In genomic region chrV:7230847-7231246, ce11 we compare ENCODE assay signal across 4 worm cellular contexts.
TF ChIP-seq lines count a peak whose summit lies in the region.

TSS of gene gei-6 (minus strand) at chrV:7230848.
TSS of gene krr-1 (plus strand) at chrV:7231190.

TF ChIP-seq in whole organism, L2 larva, 48 proteins besides CTCF, POLR2A, EP300 and RAD21 (continued from another document):
- TF ChIP-seq mdl-1 (tag; optimal IDR thresholded peaks at IDR 0.05; lab: Kevin White, UChicago) (no peak), nhr-10 (tag; optimal IDR thresholded peaks at IDR 0.05; lab: Kevin White, UChicago) (no peak), blmp-1 (tag; optimal IDR thresholded peaks at IDR 0.05; lab: Kevin White, UChicago; ENCODE audit: insufficient read depth) (no peak), nhr-129 (tag; optimal IDR thresholded peaks at IDR 0.05; lab: Kevin White, UChicago) (peak; percentile 16), unc-62 (GFP tag; optimal IDR thresholded peaks at IDR 0.05; lab: Kevin White, UChicago) (no peak), ceh-16 (tag; optimal IDR thresholded peaks at IDR 0.05; lab: Kevin White, UChicago) (no peak), nhr-21 (tag; optimal IDR thresholded peaks at IDR 0.05; lab: Kevin White, UChicago) (no peak), nhr-237 (tag; optimal IDR thresholded peaks at IDR 0.05; lab: Kevin White, UChicago) (no peak), nhr-77 (tag; optimal IDR thresholded peaks at IDR 0.05; lab: Kevin White, UChicago) (no peak), snpc-4 (tag; optimal IDR thresholded peaks at IDR 0.05; lab: Kevin White, UChicago) (no peak), aly-2 (tag; optimal IDR thresholded peaks at IDR 0.05; lab: Kevin White, UChicago) (no peak), alr-1 (tag; optimal IDR thresholded peaks at IDR 0.05; lab: Kevin White, UChicago) (no peak), zag-1 (tag; optimal IDR thresholded peaks at IDR 0.05; lab: Kevin White, UChicago) (no peak), nhr-25 (tag; optimal IDR thresholded peaks at IDR 0.05; lab: Kevin White, UChicago) (no peak), lin-39 (tag; optimal IDR thresholded peaks at IDR 0.05; lab: Kevin White, UChicago) (no peak), C34F6.9 (tag; optimal IDR thresholded peaks at IDR 0.05; lab: Kevin White, UChicago) (peak; percentile 29), ama-1 (optimal IDR thresholded peaks at IDR 0.05; lab: Kevin White, UChicago) (no peak), elt-3 (tag; optimal IDR thresholded peaks at IDR 0.05; lab: Kevin White, UChicago) (no peak), nhr-12 (tag; optimal IDR thresholded peaks at IDR 0.05; lab: Kevin White, UChicago) (no peak), elt-1 (tag; optimal IDR thresholded peaks at IDR 0.05; lab: Kevin White, UChicago) (no peak), Y55F3AM.14 (GFP tag; optimal IDR thresholded peaks at IDR 0.05; lab: Kevin White, UChicago) (no peak), ztf-4 (tag; optimal IDR thresholded peaks at IDR 0.05; lab: Kevin White, UChicago) (no peak), mbf-1 (tag; optimal IDR thresholded peaks at IDR 0.05; lab: Kevin White, UChicago) (no peak), F13H6.1 (tag; optimal IDR thresholded peaks at IDR 0.05; lab: Kevin White, UChicago) (peak; percentile 46), ceh-82 (tag; optimal IDR thresholded peaks at IDR 0.05; lab: Kevin White, UChicago) (no peak)

TF ChIP-seq in whole organism, L4 larva, 104 proteins besides CTCF, POLR2A, EP300 and RAD21 (continued from another document and continues in another):
- TF ChIP-seq zfp-2 (tag; optimal IDR thresholded peaks at IDR 0.05; lab: Kevin White, UChicago) (no peak), ceh-32 (tag; optimal IDR thresholded peaks at IDR 0.05; lab: Kevin White, UChicago; ENCODE audit: poor library complexity) (no peak), nhr-111 (GFP tag; optimal IDR thresholded peaks at IDR 0.05; lab: Kevin White, UChicago) (no peak), hmg-1.1 (GFP tag; IDR thresholded peaks at IDR 0.05; lab: Robert Waterston, UW) (0 out of 2 replicates have a peak, but pooled peaks have one; percentile 20), aha-1 (tag; lab: Kevin White, UChicago) (peak; percentile 30), nhr-6 (tag; optimal IDR thresholded peaks at IDR 0.05; lab: Kevin White, UChicago) (no peak), mes-2 (tag; optimal IDR thresholded peaks at IDR 0.05; lab: Kevin White, UChicago; ENCODE audit: poor library complexity, severe bottlenecking) (peak; percentile 85), mdt-29 (GFP tag; IDR thresholded peaks at IDR 0.05; lab: Robert Waterston, UW) (no peak), dmd-6 (GFP tag; IDR thresholded peaks at IDR 0.05; lab: Robert Waterston, UW) (no peak), madf-9 (GFP tag; conservative IDR thresholded peaks at IDR 0.05; lab: Robert Waterston, UW) (no peak), egl-27 (tag; optimal IDR thresholded peaks at IDR 0.05; lab: Kevin White, UChicago) (no peak), mdl-1 (tag; optimal IDR thresholded peaks at IDR 0.05; lab: Kevin White, UChicago) (no peak), pha-4 (GFP tag; IDR thresholded peaks at IDR 0.05; lab: Robert Waterston, UW) (peak; percentile 58; the same call in 1 of the 2 replicates), pha-4 (tag; optimal IDR thresholded peaks at IDR 0.05; lab: Kevin White, UChicago) (no peak), Y105C5A.15 (GFP tag; IDR thresholded peaks at IDR 0.05; lab: Robert Waterston, UW) (no peak), daf-19 (GFP tag; conservative IDR thresholded peaks at IDR 0.05; lab: Robert Waterston, UW) (no peak), D1046.2 (GFP tag; IDR thresholded peaks at IDR 0.05; lab: Robert Waterston, UW) (no peak), nhr-11 (tag; optimal IDR thresholded peaks at IDR 0.05; lab: Kevin White, UChicago) (no peak), lsy-2 (tag; optimal IDR thresholded peaks at IDR 0.05; lab: Kevin White, UChicago) (peak in 1 of 2 experiments; percentile 57), nhr-28 (tag; optimal IDR thresholded peaks at IDR 0.05; lab: Kevin White, UChicago) (no peak), F10B5.3 (tag; optimal IDR thresholded peaks at IDR 0.05; lab: Kevin White, UChicago) (no peak), unc-39 (tag; optimal IDR thresholded peaks at IDR 0.05; lab: Kevin White, UChicago) (no peak), lim-7 (GFP tag; IDR thresholded peaks at IDR 0.05; lab: Robert Waterston, UW) (no peak), ceh-82 (tag; optimal IDR thresholded peaks at IDR 0.05; lab: Kevin White, UChicago) (no peak), nhr-42 (GFP tag; IDR thresholded peaks at IDR 0.05; lab: Robert Waterston, UW) (no peak), nhr-76 (tag; optimal IDR thresholded peaks at IDR 0.05; lab: Kevin White, UChicago) (no peak), arid-1 (GFP tag; conservative IDR thresholded peaks at IDR 0.05; lab: Robert Waterston, UW) (0 out of 2 replicates have a peak, but pooled peaks have one; percentile 45), F37D6.2 (tag; optimal IDR thresholded peaks at IDR 0.05; lab: Kevin White, UChicago) (no peak), T20F7.1 (GFP tag; optimal IDR thresholded peaks at IDR 0.05; lab: Kevin White, UChicago) (no peak), ctbp-1 (GFP tag; IDR thresholded peaks at IDR 0.05; lab: Robert Waterston, UW) (no peak), lin-15B (tag; optimal IDR thresholded peaks at IDR 0.05; lab: Kevin White, UChicago) (peak; percentile 35), F44E2.7 (GFP tag; IDR thresholded peaks at IDR 0.05; lab: Robert Waterston, UW) (no peak), F26F4.8 (GFP tag; conservative IDR thresholded peaks at IDR 0.05; lab: Robert Waterston, UW) (no peak), cey-2 (tag; optimal IDR thresholded peaks at IDR 0.05; lab: Kevin White, UChicago; ENCODE audit: borderline replicate concordance, insufficient read depth) (no peak), snpc-1.2 (GFP tag; IDR thresholded peaks at IDR 0.05; lab: Robert Waterston, UW) (no peak), set-16 (GFP tag; IDR thresholded peaks at IDR 0.05; lab: Robert Waterston, UW) (no peak), nhr-237 (tag; optimal IDR thresholded peaks at IDR 0.05; lab: Kevin White, UChicago) (no peak), daf-8 (GFP tag; IDR thresholded peaks at IDR 0.05; lab: Robert Waterston, UW) (no peak)

TF ChIP-seq in whole organism, late embryonic, 69 proteins besides CTCF, POLR2A, EP300 and RAD21 (continued from another document and continues in another):
- peak; percentile 36 for TF ChIP-seq hlh-6 (tag; optimal IDR thresholded peaks at IDR 0.05; lab: Kevin White, UChicago)
- peak; percentile 83 for TF ChIP-seq ceh-19 (GFP tag; optimal IDR thresholded peaks at IDR 0.05; lab: Kevin White, UChicago)
- no peak for TF ChIP-seq pros-1 (tag; optimal IDR thresholded peaks at IDR 0.05; lab: Kevin White, UChicago)
- TF ChIP-seq ttx-3 (tag; optimal IDR thresholded peaks at IDR 0.05; lab: Kevin White, UChicago), result peak; percentile 86
- peak; percentile 16 for TF ChIP-seq ceh-9 (tag; optimal IDR thresholded peaks at IDR 0.05; lab: Kevin White, UChicago)
- TF ChIP-seq pha-4 (tag; optimal IDR thresholded peaks at IDR 0.05; lab: Kevin White, UChicago), result no peak
- peak; percentile 60 for TF ChIP-seq nhr-232 (tag; optimal IDR thresholded peaks at IDR 0.05; lab: Kevin White, UChicago)
- peak; percentile 18 for TF ChIP-seq ceh-24 (tag; optimal IDR thresholded peaks at IDR 0.05; lab: Kevin White, UChicago)
- TF ChIP-seq elt-4 (tag; optimal IDR thresholded peaks at IDR 0.05; lab: Kevin White, UChicago), result no peak
- peak; percentile 35 for TF ChIP-seq sdc-2 (tag; optimal IDR thresholded peaks at IDR 0.05; lab: Kevin White, UChicago)
- TF ChIP-seq K09A11.1 (tag; optimal IDR thresholded peaks at IDR 0.05; lab: Kevin White, UChicago; ENCODE audit: insufficient read depth), result peak; percentile 93
- peak; percentile 68 for TF ChIP-seq eyg-1 (tag; optimal IDR thresholded peaks at IDR 0.05; lab: Kevin White, UChicago)
- no peak for TF ChIP-seq pag-3 (tag; optimal IDR thresholded peaks at IDR 0.05; lab: Kevin White, UChicago; ENCODE audit: borderline replicate concordance)
- peak; percentile 74 for TF ChIP-seq lin-11 (tag; optimal IDR thresholded peaks at IDR 0.05; lab: Kevin White, UChicago)
- TF ChIP-seq Y22D7AL.16 (tag; optimal IDR thresholded peaks at IDR 0.05; lab: Kevin White, UChicago), result peak; percentile 82
- peak; percentile 61 for TF ChIP-seq ceh-2 (tag; optimal IDR thresholded peaks at IDR 0.05; lab: Kevin White, UChicago)
- TF ChIP-seq ztf-16 (tag; optimal IDR thresholded peaks at IDR 0.05; lab: Kevin White, UChicago), result peak; percentile 87
- TF ChIP-seq rnt-1 (tag; optimal IDR thresholded peaks at IDR 0.05; lab: Kevin White, UChicago), result peak; percentile 58
- TF ChIP-seq ceh-6 (GFP tag; optimal IDR thresholded peaks at IDR 0.05; lab: Kevin White, UChicago), result peak; percentile 65
- TF ChIP-seq zip-5 (tag; optimal IDR thresholded peaks at IDR 0.05; lab: Kevin White, UChicago), result peak; percentile 75
- no peak for TF ChIP-seq mec-3 (tag; optimal IDR thresholded peaks at IDR 0.05; lab: Kevin White, UChicago; ENCODE audit: borderline replicate concordance)
- TF ChIP-seq lim-6 (tag; optimal IDR thresholded peaks at IDR 0.05; lab: Kevin White, UChicago), result no peak
- TF ChIP-seq dmd-4 (tag; optimal IDR thresholded peaks at IDR 0.05; lab: Kevin White, UChicago; ENCODE audit: borderline replicate concordance), result no peak
- TF ChIP-seq F13H6.1 (tag; optimal IDR thresholded peaks at IDR 0.05; lab: Kevin White, UChicago), result peak; percentile 44
- peak; percentile 86 for TF ChIP-seq ahr-1 (tag; optimal IDR thresholded peaks at IDR 0.05; lab: Kevin White, UChicago)
- TF ChIP-seq hlh-13 (GFP tag; optimal IDR thresholded peaks at IDR 0.05; lab: Kevin White, UChicago), result peak; percentile 41
- no peak for TF ChIP-seq ama-1 (optimal IDR thresholded peaks at IDR 0.05; lab: Kevin White, UChicago)
- TF ChIP-seq dve-1 (tag; optimal IDR thresholded peaks at IDR 0.05; lab: Kevin White, UChicago), result no peak
- TF ChIP-seq hlh-8 (tag; optimal IDR thresholded peaks at IDR 0.05; lab: Kevin White, UChicago), result peak; percentile 65
- TF ChIP-seq pqm-1 (tag; optimal IDR thresholded peaks at IDR 0.05; lab: Kevin White, UChicago), result peak; percentile 58
- TF ChIP-seq C08G9.2 (tag; optimal IDR thresholded peaks at IDR 0.05; lab: Kevin White, UChicago), result peak; percentile 71
- TF ChIP-seq ceh-22 (tag; optimal IDR thresholded peaks at IDR 0.05; lab: Kevin White, UChicago), result no peak
- no peak for TF ChIP-seq unc-55 (GFP tag; optimal IDR thresholded peaks at IDR 0.05; lab: Kevin White, UChicago)
- TF ChIP-seq ceh-34 (tag; optimal IDR thresholded peaks at IDR 0.05; lab: Kevin White, UChicago), result peak; percentile 84
- no peak for TF ChIP-seq ets-4 (tag; optimal IDR thresholded peaks at IDR 0.05; lab: Kevin White, UChicago)
- TF ChIP-seq madf-2 (tag; optimal IDR thresholded peaks at IDR 0.05; lab: Kevin White, UChicago), result peak; percentile 77
- TF ChIP-seq pha-2 (tag; optimal IDR thresholded peaks at IDR 0.05; lab: Kevin White, UChicago), result peak; percentile 85
- TF ChIP-seq sox-4 (tag; optimal IDR thresholded peaks at IDR 0.05; lab: Kevin White, UChicago), result peak; percentile 86
- TF ChIP-seq odd-2 (tag; optimal IDR thresholded peaks at IDR 0.05; lab: Kevin White, UChicago), result peak; percentile 87
- TF ChIP-seq unc-42 (tag; optimal IDR thresholded peaks at IDR 0.05; lab: Kevin White, UChicago), result peak; percentile 4

TF ChIP-seq in whole organism, mixed stage, embryonic, 35 proteins besides CTCF, POLR2A, EP300 and RAD21 (continued from another document):
- TF ChIP-seq ceh-43 (GFP tag; optimal IDR thresholded peaks at IDR 0.05; lab: Kevin White, UChicago), result peak; percentile 89
- peak; percentile 81 for TF ChIP-seq blmp-1 (tag; optimal IDR thresholded peaks at IDR 0.05; lab: Kevin White, UChicago)
- TF ChIP-seq mab-5 (tag; optimal IDR thresholded peaks at IDR 0.05; lab: Kevin White, UChicago), result peak; percentile 31
- no peak for TF ChIP-seq ceh-39 (tag; optimal IDR thresholded peaks at IDR 0.05; lab: Kevin White, UChicago)
- peak; percentile 46 for TF ChIP-seq nhr-12 (tag; optimal IDR thresholded peaks at IDR 0.05; lab: Kevin White, UChicago)
- peak; percentile 4 for TF ChIP-seq pha-4 (tag; optimal IDR thresholded peaks at IDR 0.05; lab: Kevin White, UChicago)
